Worm (Caenorhabditis elegans) whole organism, mixed stage, embryonic: ENCODE data around the gene dhhc-1.

Experiments used
- blmp-1 ChIP-seq: fragments of 150-350 bp; optimal IDR thresholded peaks from 2 replicates; lab custom pipeline; 2014; ENCODE audit warnings: missing biosample characterization, missing genetic modification characterization
- ceh-83 ChIP-seq: fragments of 200-800 bp; sonication (Bioruptor generic); optimal IDR thresholded peaks from 2 replicates; lab custom pipeline; 2018; ENCODE audit warnings: mild to moderate bottlenecking, missing genetic modification characterization, missing compliant biosample characterization
- ces-1 ChIP-seq: fragments of 150-350 bp; optimal IDR thresholded peaks from 2 replicates; lab custom pipeline; 2014; ENCODE audit warnings: missing biosample characterization, missing genetic modification reagents, missing genetic modification characterization
- drap-1 ChIP-seq: fragments of 200-800 bp; sonication (Bioruptor generic); optimal IDR thresholded peaks from 3 replicates; lab custom pipeline; 2018; ENCODE audit warnings: mild to moderate bottlenecking, missing genetic modification characterization, missing compliant biosample characterization
- elt-3 ChIP-seq: fragments of 150-350 bp; optimal IDR thresholded peaks from 2 replicates; lab custom pipeline; 2014; ENCODE audit warnings: missing biosample characterization, missing genetic modification characterization
- flh-1 ChIP-seq: fragments of 200-800 bp; sonication (Bioruptor generic); optimal IDR thresholded peaks from 2 replicates; lab custom pipeline; 2018; ENCODE audit warnings: mild to moderate bottlenecking, missing genetic modification characterization, moderate library complexity, missing compliant biosample characterization
- lsy-2 ChIP-seq: fragments of 150-350 bp; optimal IDR thresholded peaks from 2 replicates; lab custom pipeline; 2014; ENCODE audit warnings: missing biosample characterization, missing genetic modification characterization
- mls-2 ChIP-seq: sonication (generic microtip); optimal IDR thresholded peaks from 2 replicates; lab custom pipeline; 2016; ENCODE audit warnings: mild to moderate bottlenecking, missing genetic modification characterization, moderate library complexity, missing compliant biosample characterization
- nhr-12 ChIP-seq: fragments of 150-350 bp; optimal IDR thresholded peaks from 2 replicates; lab custom pipeline; 2014; ENCODE audit warnings: missing biosample characterization, missing genetic modification characterization
- nhr-237 ChIP-seq: fragments of 150-350 bp; optimal IDR thresholded peaks from 2 replicates; lab custom pipeline; 2014; ENCODE audit warnings: missing biosample characterization, missing genetic modification characterization
- nhr-28 ChIP-seq: fragments of 150-350 bp; optimal IDR thresholded peaks from 2 replicates; lab custom pipeline; 2014; ENCODE audit warnings: missing biosample characterization, missing genetic modification characterization
- sptf-1 ChIP-seq: sonication (generic microtip); optimal IDR thresholded peaks from 2 replicates; lab custom pipeline; 2017; ENCODE audit warnings: mild to moderate bottlenecking, missing genetic modification characterization, moderate library complexity, missing compliant biosample characterization
- unc-62 ChIP-seq: fragments of 150-350 bp; optimal IDR thresholded peaks from 2 replicates; lab custom pipeline; 2014; ENCODE audit warnings: missing biosample characterization, missing genetic modification reagents, missing genetic modification characterization
- zip-8 ChIP-seq: fragments of 150-350 bp; optimal IDR thresholded peaks from 2 replicates; lab custom pipeline; 2014; ENCODE audit warnings: missing biosample characterization, missing genetic modification characterization

DNA sequence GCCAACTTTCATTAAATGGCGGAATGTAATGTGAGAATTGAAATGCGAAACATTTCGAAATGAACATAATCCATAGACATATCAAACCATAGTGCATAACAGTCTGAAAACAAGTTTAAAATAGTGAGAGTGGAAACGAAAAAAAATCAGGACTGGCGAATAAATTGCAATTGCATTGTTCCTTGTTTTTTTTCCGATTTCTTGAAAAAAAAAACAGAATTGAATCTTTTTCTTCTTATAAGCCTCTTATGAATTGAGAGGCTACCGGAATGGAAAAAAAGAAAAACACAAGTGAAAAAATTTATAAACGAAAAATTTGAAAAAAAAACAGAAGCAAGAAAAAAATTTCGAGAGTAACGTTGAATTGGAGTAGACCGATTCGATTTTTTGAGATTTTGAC, 16.3 kb upstream of the dhhc-1 start, which contains the start of gene R07D5.2:
- TF ChIP-seq nhr-28 (tag; lab: Kevin White, UChicago) (no peak), nhr-12 (tag; lab: Kevin White, UChicago) (no peak), flh-1 (GFP tag; lab: Kevin White, UChicago) (no peak), drap-1 (no peak), elt-3 (tag; lab: Kevin White, UChicago) (no peak), ceh-83 (no peak), ces-1 (GFP tag; lab: Kevin White, UChicago) (no peak), unc-62 (GFP tag; lab: Kevin White, UChicago) (no peak), mls-2 (tag; lab: Kevin White, UChicago) (no peak), sptf-1 (no peak), nhr-237 (tag; lab: Kevin White, UChicago) (no peak), blmp-1 (no peak), lsy-2 (tag; lab: Kevin White, UChicago) (no peak), zip-8 (tag; lab: Kevin White, UChicago) (no peak)
